Fruit fly (Drosophila melanogaster): ENCODE measurements around the gene nocte.
A peak's percentile ranks its signal among the peaks of the same experiment; 100 is the strongest.

Gene nocte

dm6 chrX:10474625-10475024, at the start of gene nocte:
Gene nocte, minus strand, starts transcription at chrX:10474675.
- TF ChIP-seq pan (optimal IDR thresholded peaks at IDR 0.05) (no peak), psq (optimal IDR thresholded peaks at IDR 0.05) (no peak), usp (GFP tag; optimal IDR thresholded peaks at IDR 0.05) (no peak), CG8478 (optimal IDR thresholded peaks at IDR 0.05) (no peak), EcR (GFP tag; optimal IDR thresholded peaks at IDR 0.05) (no peak), Dll (optimal IDR thresholded peaks at IDR 0.05) (no peak)

- TF ChIP-seq psq (optimal IDR thresholded peaks at IDR 0.05) (no peak), EcR (GFP tag; optimal IDR thresholded peaks at IDR 0.05) (no peak), pan (optimal IDR thresholded peaks at IDR 0.05) (no peak), usp (GFP tag; optimal IDR thresholded peaks at IDR 0.05) (no peak), Dll (optimal IDR thresholded peaks at IDR 0.05) (no peak)
Observed at dm6 chrX:10515323-10515853, 40.9 kb upstream of the nocte start.

dm6 chrX:10514850-10515249, 40.4 kb upstream of the nocte start:
- TF ChIP-seq usp (GFP tag; optimal IDR thresholded peaks at IDR 0.05) (no peak), pan (optimal IDR thresholded peaks at IDR 0.05) (no peak), Dll (optimal IDR thresholded peaks at IDR 0.05) (no peak), psq (optimal IDR thresholded peaks at IDR 0.05) (no peak), CG8478 (optimal IDR thresholded peaks at IDR 0.05) (no peak), EcR (GFP tag; optimal IDR thresholded peaks at IDR 0.05) (no peak)

DNA sequence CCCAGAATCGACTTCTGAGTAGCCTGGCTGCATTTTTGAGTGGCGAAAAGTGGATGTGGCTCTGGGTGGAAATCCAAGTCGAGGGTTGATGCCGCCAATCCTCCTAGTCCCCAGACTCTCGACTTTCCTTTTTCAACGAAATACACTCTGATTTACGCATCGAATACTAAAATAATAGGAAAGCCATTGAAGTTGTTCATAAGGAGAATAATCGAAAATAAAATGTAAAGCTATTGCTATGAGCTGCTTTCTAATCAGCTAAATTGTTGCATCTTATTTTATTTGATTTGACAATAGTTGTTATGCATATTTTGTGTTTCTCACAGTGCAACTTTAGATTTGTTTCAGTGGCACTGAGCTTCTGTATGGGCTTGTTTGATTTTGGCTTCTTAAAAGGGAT, 39.1 kb upstream of the nocte start:
- no peak for TF ChIP-seq usp (GFP tag; optimal IDR thresholded peaks at IDR 0.05)
- no peak for TF ChIP-seq pan (optimal IDR thresholded peaks at IDR 0.05)
- no peak for TF ChIP-seq Dll (optimal IDR thresholded peaks at IDR 0.05)
- TF ChIP-seq psq (optimal IDR thresholded peaks at IDR 0.05): no peak
- no peak for TF ChIP-seq CG8478 (optimal IDR thresholded peaks at IDR 0.05)

dm6 chrX:10496319-10496718, 21.8 kb upstream of the nocte start:
- TF ChIP-seq pan (optimal IDR thresholded peaks at IDR 0.05) (no peak), EcR (GFP tag; optimal IDR thresholded peaks at IDR 0.05) (no peak), Dll (optimal IDR thresholded peaks at IDR 0.05) (no peak), usp (GFP tag; optimal IDR thresholded peaks at IDR 0.05) (no peak), CG8478 (optimal IDR thresholded peaks at IDR 0.05) (no peak), psq (optimal IDR thresholded peaks at IDR 0.05) (no peak)

DNA sequence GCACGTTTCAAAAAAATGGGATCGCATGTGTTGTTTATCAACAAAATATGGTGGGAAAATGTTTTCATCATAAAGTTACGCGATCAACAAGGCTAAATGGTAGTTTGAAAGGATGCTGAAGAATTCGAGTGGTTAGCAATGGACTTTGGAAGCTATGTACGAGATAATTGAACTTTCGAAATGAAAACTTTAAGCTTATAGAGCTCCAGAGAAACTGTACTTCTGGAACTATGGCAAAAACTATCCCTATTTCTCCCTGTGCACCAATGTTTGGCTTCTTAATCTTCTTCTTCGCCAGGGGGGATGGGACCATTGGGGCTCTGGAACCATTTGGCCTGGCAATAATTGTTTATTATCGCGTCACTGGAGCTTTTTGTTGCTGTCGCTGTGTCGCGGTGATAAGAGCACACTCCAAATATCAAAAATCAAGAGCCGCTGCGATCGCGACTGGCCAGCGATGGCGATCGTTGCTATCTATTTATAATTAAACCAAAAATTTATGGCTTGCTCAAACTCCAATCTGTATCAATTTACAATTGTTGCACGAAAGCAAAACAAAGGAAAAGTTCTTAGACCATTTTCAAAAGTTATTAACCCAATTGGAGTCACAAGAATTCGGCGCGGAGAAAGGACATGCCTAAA, 13.6 kb upstream of the nocte start:
- TF ChIP-seq EcR (GFP tag; optimal IDR thresholded peaks at IDR 0.05) (no peak), CG8478 (optimal IDR thresholded peaks at IDR 0.05) (no peak)

dm6 chrX:10487105-10487504, 12.6 kb upstream of the nocte start, which contains the start of gene CG32687:
Gene CG32687, minus strand, starts transcription at chrX:10487205.
- no peak for TF ChIP-seq usp (GFP tag; optimal IDR thresholded peaks at IDR 0.05)

dm6 chrX:10486144-10487030, 11.9 kb upstream of the nocte start:
- no peak for TF ChIP-seq psq (optimal IDR thresholded peaks at IDR 0.05)
- TF ChIP-seq usp (GFP tag; optimal IDR thresholded peaks at IDR 0.05): no peak
- no peak for TF ChIP-seq EcR (GFP tag; optimal IDR thresholded peaks at IDR 0.05)
- TF ChIP-seq CG8478 (optimal IDR thresholded peaks at IDR 0.05): no peak
- TF ChIP-seq Dll (optimal IDR thresholded peaks at IDR 0.05): no peak
- no peak for TF ChIP-seq pan (optimal IDR thresholded peaks at IDR 0.05)

dm6 chrX:10484206-10485112, 10.0 kb upstream of the nocte start:
- TF ChIP-seq usp (GFP tag; optimal IDR thresholded peaks at IDR 0.05): no peak
- TF ChIP-seq pan (optimal IDR thresholded peaks at IDR 0.05): peak; percentile 60

DNA sequence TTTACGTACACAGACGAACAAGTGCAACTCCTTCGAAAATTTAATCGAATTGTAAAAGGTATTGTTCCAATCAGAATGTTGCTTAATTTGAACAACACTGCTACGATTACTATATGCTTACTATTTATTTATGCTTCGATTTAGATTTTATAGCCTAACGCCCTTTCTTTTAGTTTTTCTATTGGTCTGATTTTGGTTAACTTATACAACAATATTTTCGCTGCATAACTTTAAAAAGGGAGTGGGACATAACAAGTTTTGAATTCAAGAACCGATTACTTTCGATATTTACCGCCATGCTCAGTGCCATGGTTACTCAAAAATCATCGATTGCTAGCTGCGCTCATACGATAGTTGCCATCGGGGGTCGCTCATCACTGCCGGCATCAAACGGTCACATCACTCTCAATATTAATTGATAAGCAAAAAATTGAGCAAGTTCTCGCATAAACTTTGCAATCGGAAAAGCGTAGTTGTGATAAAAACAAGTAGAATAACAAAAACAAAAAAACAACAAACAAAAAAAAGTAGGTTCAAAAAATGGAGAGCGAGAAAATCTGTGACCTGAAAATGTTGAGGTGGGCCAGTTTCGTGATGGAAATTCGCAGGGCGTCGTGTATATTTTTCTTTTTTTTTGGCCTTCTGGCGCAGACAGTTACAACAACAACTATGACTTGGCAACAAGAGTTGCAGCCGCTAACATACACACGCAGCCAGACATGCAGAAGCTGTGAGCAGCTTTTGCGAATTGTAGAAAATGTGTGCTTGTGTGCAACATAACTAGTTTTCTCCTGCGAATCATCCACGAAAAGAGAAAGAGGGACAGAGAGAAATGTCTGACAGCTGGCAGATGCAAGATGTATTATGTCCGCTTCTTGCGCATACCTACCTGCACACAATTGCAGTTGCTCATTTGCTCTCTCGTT, 4.2 kb upstream of the nocte start, which contains the start of the genes CG2887 and PPP4R2r:
Gene CG2887, minus strand, starts transcription at position 51 of the 926 bp plus-strand sequence.
Gene PPP4R2r, plus strand, starts transcription at position 396 of the 926 bp plus-strand sequence.
- no peak for TF ChIP-seq usp (GFP tag; optimal IDR thresholded peaks at IDR 0.05)
- no peak for TF ChIP-seq CG8478 (optimal IDR thresholded peaks at IDR 0.05)
- no peak for TF ChIP-seq EcR (GFP tag; optimal IDR thresholded peaks at IDR 0.05)
- TF ChIP-seq Dll (optimal IDR thresholded peaks at IDR 0.05): no peak
- no peak for TF ChIP-seq pan (optimal IDR thresholded peaks at IDR 0.05)
- no peak for TF ChIP-seq psq (optimal IDR thresholded peaks at IDR 0.05)

DNA sequence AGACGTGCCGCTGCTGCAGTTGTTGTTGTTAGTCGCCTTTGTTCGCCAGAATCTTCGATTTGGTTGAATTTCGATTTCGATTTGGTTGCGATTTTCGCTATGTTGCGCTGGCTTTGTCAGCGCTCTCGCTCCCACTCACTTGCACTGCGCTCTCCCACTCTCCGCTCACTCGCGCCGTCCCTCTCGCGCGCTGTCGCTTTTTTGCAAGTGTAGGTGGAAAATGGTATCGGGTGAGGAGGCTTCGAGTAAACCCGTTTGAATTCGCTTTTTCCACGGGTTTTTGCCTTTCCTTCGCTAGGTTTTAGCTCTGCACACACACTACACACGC, 298 bp downstream of the nocte start:
- TF ChIP-seq pan (optimal IDR thresholded peaks at IDR 0.05): no peak
- peak; percentile 56 for TF ChIP-seq Dll (optimal IDR thresholded peaks at IDR 0.05)
